Worm (Caenorhabditis elegans) whole organism, L3 larva: ENCODE results near the gene C08E3.14.
A peak's percentile ranks its signal among the peaks of the same experiment; 100 is the strongest.

Experiments used
- R02D3.7 ChIP-seq: fragments of 150-350 bp; optimal IDR thresholded peaks from 2 replicates; lab custom pipeline; 2014; ENCODE audit warnings: missing biosample characterization, missing genetic modification characterization
- aly-2 ChIP-seq: fragments of 150-350 bp; optimal IDR thresholded peaks from 2 replicates; lab custom pipeline; 2014; ENCODE audit warnings: missing biosample characterization, missing genetic modification characterization
- ceh-16 ChIP-seq: sonication (generic microtip); optimal IDR thresholded peaks from 2 replicates; lab custom pipeline; 2017; ENCODE audit warnings: missing biosample characterization, missing genetic modification characterization
- ceh-28 ChIP-seq: fragments of 150-350 bp; optimal IDR thresholded peaks from 2 replicates; lab custom pipeline; 2014; ENCODE audit warnings: missing biosample characterization, missing genetic modification reagents, missing genetic modification characterization
- ceh-82 ChIP-seq: fragments of 150-350 bp; optimal IDR thresholded peaks from 2 replicates; lab custom pipeline; 2014; ENCODE audit warnings: missing biosample characterization, missing genetic modification characterization
- daf-12 ChIP-seq: fragments of 150-350 bp; optimal IDR thresholded peaks from 2 replicates; lab custom pipeline; 2014; ENCODE audit warnings: missing biosample characterization, missing genetic modification reagents, missing genetic modification characterization
- elt-1 ChIP-seq: fragments of 150-350 bp; optimal IDR thresholded peaks from 2 replicates; lab custom pipeline; 2014; ENCODE audit warnings: missing biosample characterization, missing genetic modification characterization
- elt-2 ChIP-seq: sonication (generic microtip); optimal IDR thresholded peaks from 2 replicates; lab custom pipeline; 2016; ENCODE audit warnings: missing genetic modification reagents, mild to moderate bottlenecking, missing genetic modification characterization, missing compliant biosample characterization
- eor-1 ChIP-seq, 2 experiments: fragments of 150-350 bp; optimal IDR thresholded peaks; 2 replicates each; lab custom pipeline; 2014 to 2018; ENCODE audit warnings: missing biosample characterization in 2 of 2, missing genetic modification characterization in 2 of 2
- fkh-2 ChIP-seq: fragments of 150-350 bp; optimal IDR thresholded peaks from 2 replicates; lab custom pipeline; 2014; ENCODE audit warnings: missing biosample characterization, missing genetic modification reagents, missing genetic modification characterization
- fos-1 ChIP-seq: fragments of 150-350 bp; optimal IDR thresholded peaks from 2 replicates; lab custom pipeline; 2014; ENCODE audit warnings: missing biosample characterization, missing genetic modification characterization
- hmg-11 ChIP-seq: sonication (generic microtip); optimal IDR thresholded peaks from 2 replicates; lab custom pipeline; 2016; ENCODE audit warnings: missing genetic modification characterization, missing compliant biosample characterization
- jun-1 ChIP-seq: fragments of 150-350 bp; optimal IDR thresholded peaks from 2 replicates; lab custom pipeline; 2014; ENCODE audit warnings: missing biosample characterization, missing genetic modification reagents, missing genetic modification characterization
- lin-39 ChIP-seq: fragments of 150-350 bp; optimal IDR thresholded peaks from 2 replicates; lab custom pipeline; 2018; ENCODE audit warnings: missing biosample characterization, missing genetic modification reagents, missing genetic modification characterization
- lsy-12 ChIP-seq: sonication (generic microtip); optimal IDR thresholded peaks from 2 replicates; lab custom pipeline; 2016; ENCODE audit warnings: mild to moderate bottlenecking, missing genetic modification characterization, missing compliant biosample characterization
- mdl-1 ChIP-seq: fragments of 150-350 bp; optimal IDR thresholded peaks from 2 replicates; lab custom pipeline; 2014; ENCODE audit warnings: missing biosample characterization, missing genetic modification characterization
- nfya-1 ChIP-seq: sonication (generic microtip); optimal IDR thresholded peaks from 2 replicates; lab custom pipeline; 2017; ENCODE audit warnings: missing genetic modification characterization, mild to moderate bottlenecking, missing compliant biosample characterization, antibody characterized with exemption, moderate library complexity; ENCODE audit not compliant: insufficient read depth
- nhr-12 ChIP-seq: fragments of 150-350 bp; optimal IDR thresholded peaks from 2 replicates; lab custom pipeline; 2014; ENCODE audit warnings: missing biosample characterization, missing genetic modification characterization
- nhr-25 ChIP-seq: sonication (generic microtip); optimal IDR thresholded peaks from 2 replicates; lab custom pipeline; 2017; ENCODE audit warnings: missing biosample characterization, missing genetic modification characterization
- nhr-28 ChIP-seq: fragments of 150-350 bp; optimal IDR thresholded peaks from 2 replicates; lab custom pipeline; 2014; ENCODE audit warnings: missing biosample characterization, missing genetic modification characterization
- nhr-43 ChIP-seq: sonication (generic microtip); optimal IDR thresholded peaks from 2 replicates; lab custom pipeline; 2016; ENCODE audit warnings: mild to moderate bottlenecking, missing genetic modification characterization, missing compliant biosample characterization; ENCODE audit not compliant: poor library complexity, severe bottlenecking
- nhr-67 ChIP-seq: fragments of 150-350 bp; optimal IDR thresholded peaks from 2 replicates; lab custom pipeline; 2014; ENCODE audit warnings: missing biosample characterization, missing genetic modification characterization
- nhr-77 ChIP-seq: fragments of 150-350 bp; optimal IDR thresholded peaks from 2 replicates; lab custom pipeline; 2014; ENCODE audit warnings: missing biosample characterization, missing genetic modification characterization
- pha-4 ChIP-seq: fragments of 150-350 bp; optimal IDR thresholded peaks from 2 replicates; lab custom pipeline; 2014; ENCODE audit warnings: missing biosample characterization, missing genetic modification reagents, missing genetic modification characterization
- pqm-1 ChIP-seq: fragments of 150-350 bp; optimal IDR thresholded peaks from 2 replicates; lab custom pipeline; 2017; ENCODE audit warnings: missing biosample characterization, missing genetic modification characterization, inconsistent platforms
- skn-1 ChIP-seq: fragments of 150-350 bp; optimal IDR thresholded peaks from 2 replicates; lab custom pipeline; 2014; ENCODE audit warnings: missing biosample characterization, missing genetic modification characterization
- tbx-2 ChIP-seq: sonication (generic microtip); optimal IDR thresholded peaks from 2 replicates; lab custom pipeline; 2016; ENCODE audit warnings: mild to moderate bottlenecking, missing genetic modification characterization, missing compliant biosample characterization
- unc-39 ChIP-seq: sonication (generic microtip); optimal IDR thresholded peaks from 4 replicates; lab custom pipeline; 2017; ENCODE audit warnings: missing biosample characterization, missing genetic modification characterization
- unc-62 ChIP-seq: fragments of 150-350 bp; sonication (generic microtip); optimal IDR thresholded peaks from 4 replicates; lab custom pipeline; 2014; ENCODE audit warnings: missing biosample characterization, missing genetic modification reagents, missing genetic modification characterization
- zag-1 ChIP-seq: fragments of 150-350 bp; optimal IDR thresholded peaks from 2 replicates; lab custom pipeline; 2014; ENCODE audit warnings: missing biosample characterization, missing genetic modification characterization
- ztf-4 ChIP-seq: fragments of 150-350 bp; optimal IDR thresholded peaks from 2 replicates; lab custom pipeline; 2014; ENCODE audit warnings: missing biosample characterization, missing genetic modification characterization

The C08E3.14 gene

DNA sequence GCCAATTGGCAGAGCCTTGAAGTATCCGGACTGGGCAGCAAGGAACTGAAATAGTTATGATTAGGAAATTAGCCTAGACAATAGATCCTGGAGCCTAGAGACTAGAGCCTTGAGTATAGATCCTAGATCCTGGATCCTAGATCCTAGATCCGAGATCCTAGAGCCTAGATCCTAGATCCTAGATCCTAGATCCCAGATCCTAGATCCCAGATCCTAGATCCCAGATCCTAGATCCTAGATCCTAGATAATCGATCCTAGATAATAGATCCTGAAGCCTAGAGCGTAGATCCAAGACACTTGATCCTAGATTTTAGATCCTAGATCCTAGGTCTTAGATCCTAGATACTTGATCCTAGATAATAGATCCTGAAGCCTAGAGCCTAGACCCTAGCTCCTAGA, 20.8 kb upstream of the C08E3.14 start:
- TF ChIP-seq nhr-77 (no peak), nhr-25 (tag; lab: Kevin White, UChicago) (no peak), unc-62 (GFP tag; lab: Kevin White, UChicago) (no peak), nfya-1 (tag; lab: Kevin White, UChicago) (no peak), nhr-12 (no peak), aly-2 (tag; lab: Kevin White, UChicago) (no peak), nhr-43 (no peak), R02D3.7 (tag; lab: Kevin White, UChicago) (no peak), nhr-67 (tag; lab: Kevin White, UChicago) (no peak), pha-4 (tag; lab: Kevin White, UChicago) (no peak)

DNA sequence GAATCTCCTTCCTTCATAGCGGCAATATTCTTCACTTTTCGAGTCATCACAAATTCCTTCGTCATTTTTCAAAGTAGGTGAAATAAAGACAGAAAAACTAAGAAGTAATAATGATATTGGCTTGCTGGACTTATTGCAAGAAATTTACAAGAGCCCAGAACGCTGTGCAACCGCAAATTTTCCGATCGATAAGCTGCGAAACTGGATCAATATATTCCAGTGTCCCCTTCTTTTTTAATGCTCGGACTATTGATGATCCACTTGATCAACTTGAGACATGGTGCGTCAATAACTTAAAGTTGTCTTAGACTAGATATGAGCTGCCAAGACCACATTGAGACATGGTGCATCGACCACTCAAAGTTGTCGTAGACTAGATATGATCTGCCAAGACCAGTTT, 19.7 kb upstream of the C08E3.14 start, which contains the start of gene bath-33:
Gene bath-33, minus strand, starts transcription at position 101 of the 400 bp plus-strand sequence.
- no peak for TF ChIP-seq elt-1 (tag; lab: Kevin White, UChicago)
- TF ChIP-seq mdl-1 (tag; lab: Kevin White, UChicago), result no peak
- TF ChIP-seq nfya-1 (tag; lab: Kevin White, UChicago), result no peak
- no peak for TF ChIP-seq pqm-1 (tag; lab: Kevin White, UChicago)
- no peak for TF ChIP-seq lin-39 (tag; lab: Kevin White, UChicago)

- TF ChIP-seq lsy-12 (tag; lab: Kevin White, UChicago), result no peak
- TF ChIP-seq nhr-28 (tag; lab: Kevin White, UChicago), result no peak
- TF ChIP-seq ceh-28 (tag; lab: Kevin White, UChicago), result no peak
- TF ChIP-seq tbx-2 (tag; lab: Kevin White, UChicago), result no peak
- no peak for TF ChIP-seq nhr-12
- TF ChIP-seq skn-1 (tag; lab: Kevin White, UChicago), result no peak
- TF ChIP-seq ceh-82 (tag; lab: Kevin White, UChicago), result no peak
- peak; percentile 19 for TF ChIP-seq pqm-1 (tag; lab: Kevin White, UChicago)
- TF ChIP-seq pha-4 (tag; lab: Kevin White, UChicago), result peak; percentile 67
- TF ChIP-seq elt-2 (tag; lab: Kevin White, UChicago), result peak; percentile 82
- TF ChIP-seq, all 47 proteins: peak for 3
These were observed 18.2 kb upstream of the C08E3.14 start for ce11 chrII:1607575-1607974.

DNA sequence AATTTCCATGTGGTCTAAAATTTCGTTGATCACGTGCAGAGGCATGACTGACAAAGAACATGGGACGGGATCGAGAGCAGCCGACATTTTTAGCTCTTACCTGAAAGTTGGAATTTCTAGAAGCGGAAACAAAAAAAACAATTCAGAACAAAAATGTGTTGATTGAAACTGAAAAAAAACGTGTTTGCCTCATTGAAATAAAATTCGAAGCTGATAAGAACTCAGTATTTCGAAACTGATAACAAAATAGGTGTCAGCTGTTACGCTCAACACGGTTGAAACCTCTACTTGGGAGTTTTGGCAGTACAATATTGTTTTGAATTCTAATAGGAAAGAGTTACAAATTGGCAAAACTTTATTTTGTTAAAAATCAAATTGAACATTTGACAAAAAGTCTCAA, 16.9 kb upstream of the C08E3.14 start:
- peak; percentile 34 for TF ChIP-seq pha-4 (tag; lab: Kevin White, UChicago)
- peak; percentile 6 for TF ChIP-seq jun-1 (tag; lab: Kevin White, UChicago)
- TF ChIP-seq elt-2 (tag; lab: Kevin White, UChicago), result peak; percentile 88
- peak; percentile 14 for TF ChIP-seq pqm-1 (tag; lab: Kevin White, UChicago)
- TF ChIP-seq unc-39 (tag; lab: Kevin White, UChicago), result no peak

DNA sequence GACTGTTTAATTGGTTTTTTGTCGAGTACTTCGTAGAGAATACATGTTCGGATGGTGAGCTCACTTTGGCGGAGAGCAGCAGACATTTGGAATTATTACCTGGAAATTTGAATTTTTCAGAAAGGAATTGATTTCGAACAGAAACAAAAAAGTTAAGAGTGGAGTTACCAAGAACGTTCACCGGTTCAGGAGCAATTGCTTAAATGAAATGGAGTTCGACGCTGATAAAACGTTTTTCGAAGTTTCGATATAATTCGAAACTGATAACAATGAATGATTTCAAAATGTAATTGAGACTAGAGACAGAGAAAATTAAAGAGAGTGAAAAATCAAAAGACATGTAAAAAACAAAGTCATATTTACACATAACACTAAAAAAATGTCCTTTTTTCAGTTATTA, 15.1 kb upstream of the C08E3.14 start, which contains the start of gene fbxa-163:
Gene fbxa-163, minus strand, starts transcription at position 101 of the 400 bp plus-strand sequence.
- TF ChIP-seq hmg-11 (tag; lab: Kevin White, UChicago) (no peak), eor-1 (tag; optimal IDR thresholded peaks at IDR 0.05; lab: Kevin White, UChicago) (no peak), elt-2 (tag; lab: Kevin White, UChicago) (peak; percentile 5)

DNA sequence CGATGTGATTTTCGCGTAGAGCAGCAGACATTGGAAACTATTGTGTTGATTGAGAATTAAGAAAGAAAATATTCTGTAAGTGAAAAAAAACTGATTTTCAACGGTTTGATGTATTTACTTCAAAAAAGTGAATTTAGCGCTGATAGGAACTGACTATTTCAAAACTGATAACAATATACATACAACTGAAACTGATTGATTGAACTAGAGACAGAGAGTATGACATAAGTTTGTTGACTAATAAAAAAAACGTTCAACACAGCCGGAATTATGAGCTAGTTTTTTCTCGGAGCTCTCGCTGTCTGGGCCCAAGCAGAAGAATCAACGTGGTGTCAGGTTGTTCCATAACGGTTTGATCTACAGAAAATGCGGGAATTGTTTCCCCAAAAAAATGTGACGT, 11.8 kb upstream of the C08E3.14 start, which contains the start of gene fbxa-164:
Gene fbxa-164, minus strand, starts transcription at position 101 of the 400 bp plus-strand sequence.
- no peak for TF ChIP-seq nhr-67 (tag; lab: Kevin White, UChicago)
- TF ChIP-seq elt-1 (tag; lab: Kevin White, UChicago), result no peak
- no peak for TF ChIP-seq lin-39 (tag; lab: Kevin White, UChicago)
- no peak for TF ChIP-seq ceh-16 (tag; lab: Kevin White, UChicago)
- TF ChIP-seq ceh-28 (tag; lab: Kevin White, UChicago), result no peak
- TF ChIP-seq nhr-25 (tag; lab: Kevin White, UChicago), result no peak
- TF ChIP-seq pha-4 (tag; lab: Kevin White, UChicago), result peak; percentile 11
- TF ChIP-seq aly-2 (tag; lab: Kevin White, UChicago), result no peak
- TF ChIP-seq fkh-2 (tag; lab: Kevin White, UChicago), result no peak
- TF ChIP-seq jun-1 (tag; lab: Kevin White, UChicago), result no peak
- no peak for TF ChIP-seq ztf-4 (tag; lab: Kevin White, UChicago)
- TF ChIP-seq elt-2 (tag; lab: Kevin White, UChicago), result peak; percentile 32
- no peak for TF ChIP-seq unc-39 (tag; lab: Kevin White, UChicago)
- no peak for TF ChIP-seq daf-12 (tag; lab: Kevin White, UChicago)
- no peak for TF ChIP-seq fos-1
- no peak for TF ChIP-seq zag-1
- TF ChIP-seq, all 47 proteins: peak for 2
